Fruit fly (Drosophila melanogaster): ENCODE results near the gene Npc2a.

The Npc2a gene

dm6 chr2L:1986343-1987280 lies 1.5 kb upstream of the Npc2a start (continued):
- TF ChIP-seq eg (GFP tag; IDR thresholded peaks at IDR 0.05) (peak; percentile 60; the same call in 2 of the 3 replicates), CG10669 (GFP tag; optimal IDR thresholded peaks at IDR 0.05) (peak; percentile 40), spab (GFP tag; optimal IDR thresholded peaks at IDR 0.05) (no peak), OdsH (GFP tag; optimal IDR thresholded peaks at IDR 0.05) (peak; percentile 60), CG15336 (GFP tag; IDR thresholded peaks at IDR 0.05) (peak; percentile 50; the same call in 1 of the 2 replicates), achi (GFP tag; optimal IDR thresholded peaks at IDR 0.05) (peak; percentile 34), Ets96B (tag; optimal IDR thresholded peaks at IDR 0.05) (peak; percentile 40), CG31627 (GFP tag; optimal IDR thresholded peaks at IDR 0.05) (peak; percentile 67), Eip93F (GFP tag; optimal IDR thresholded peaks at IDR 0.05) (no peak), CG8119 (GFP tag; IDR thresholded peaks at IDR 0.05) (peak; percentile 39; the same call in 1 of the 3 replicates), acj6 (GFP tag; optimal IDR thresholded peaks at IDR 0.05) (peak; percentile 60), CG6792 (GFP tag; optimal IDR thresholded peaks at IDR 0.05) (peak; percentile 51), CG8319 (GFP tag; optimal IDR thresholded peaks at IDR 0.05) (no peak), pdm3 (GFP tag; optimal IDR thresholded peaks at IDR 0.05) (peak; percentile 69), Smox (GFP tag; optimal IDR thresholded peaks at IDR 0.05) (peak; percentile 63), fd59A (GFP tag; optimal IDR thresholded peaks at IDR 0.05) (peak; percentile 38)

dm6 chr2L:1987434-1988191 lies 477 bp upstream of the Npc2a start, which contains the start of gene Got2:
Gene Got2, minus strand, starts transcription at chr2L:1987758.
- TF ChIP-seq spab (GFP tag; optimal IDR thresholded peaks at IDR 0.05) (no peak), CG10631 (GFP tag; optimal IDR thresholded peaks at IDR 0.05) (peak; percentile 17), pdm3 (GFP tag; optimal IDR thresholded peaks at IDR 0.05) (peak; percentile 45), CG6163 (GFP tag; IDR thresholded peaks at IDR 0.05) (peak; percentile 19; the same call in 2 of the 3 replicates), CG11762 (GFP tag; optimal IDR thresholded peaks at IDR 0.05; ENCODE audit: insufficient read depth) (no peak), achi (GFP tag; optimal IDR thresholded peaks at IDR 0.05) (peak; percentile 31), dsx (GFP tag; optimal IDR thresholded peaks at IDR 0.05; ENCODE audit: poor library complexity, severe bottlenecking) (peak; percentile 22), Eip78C (GFP tag) (peak; percentile 56), Ets21C (GFP tag; optimal IDR thresholded peaks at IDR 0.05) (peak; percentile 33), Met (GFP tag; optimal IDR thresholded peaks at IDR 0.05) (peak; percentile 47), Sox14 (GFP tag; optimal IDR thresholded peaks at IDR 0.05) (peak; percentile 64), Hr39 (GFP tag; optimal IDR thresholded peaks at IDR 0.05) (peak; percentile 64), CG10669 (GFP tag; optimal IDR thresholded peaks at IDR 0.05) (no peak), fd59A (GFP tag; optimal IDR thresholded peaks at IDR 0.05) (no peak), CG31627 (GFP tag; optimal IDR thresholded peaks at IDR 0.05) (peak; percentile 1), CG34406 (GFP tag; optimal IDR thresholded peaks at IDR 0.05) (no peak), salr (GFP tag; optimal IDR thresholded peaks at IDR 0.05) (peak in 1 of 2 experiments; percentile 36), net (GFP tag; optimal IDR thresholded peaks at IDR 0.05) (no peak), CG8319 (GFP tag; optimal IDR thresholded peaks at IDR 0.05) (no peak), ss (GFP tag; optimal IDR thresholded peaks at IDR 0.05) (peak in 1 of 2 experiments; percentile 22), svp (GFP tag) (peak; percentile 91), CG32006 (GFP tag; optimal IDR thresholded peaks at IDR 0.05) (peak; percentile 1), esn (GFP tag; optimal IDR thresholded peaks at IDR 0.05) (peak; percentile 4), CG9139 (GFP tag; optimal IDR thresholded peaks at IDR 0.05) (peak; percentile 28), OdsH (GFP tag; optimal IDR thresholded peaks at IDR 0.05) (peak; percentile 45), CG8119 (GFP tag; IDR thresholded peaks at IDR 0.05) (no peak), Eip93F (GFP tag; optimal IDR thresholded peaks at IDR 0.05) (peak; percentile 38), CG6276 (GFP tag; optimal IDR thresholded peaks at IDR 0.05) (no peak), fd85E (GFP tag; optimal IDR thresholded peaks at IDR 0.05) (no peak)

All from whole organism, prepupa.